Fruit fly (Drosophila melanogaster) whole organism, embryonic: ENCODE measurements around the gene Pino.

Experiments
- Adf1 ChIP-seq: fragments of 200-800 bp; sonication (Bioruptor generic); IDR thresholded peaks from 2 replicates; pipeline ENCODE4 v1.3.6; 2022; ENCODE audit warnings: missing biosample characterization, missing genetic modification characterization
- Asciz ChIP-seq: fragments of 200-800 bp; sonication (Bioruptor generic); optimal IDR thresholded peaks from 2 replicates; lab custom pipeline; 2017; ENCODE audit warnings: missing biosample characterization, mild to moderate bottlenecking, missing genetic modification characterization, missing genetic modification reagents
- CG10543 ChIP-seq: fragments of 200-800 bp; sonication (Bioruptor generic); optimal IDR thresholded peaks from 3 replicates; lab custom pipeline; 2017; ENCODE audit warnings: missing biosample characterization, mild to moderate bottlenecking, missing genetic modification characterization, moderate library complexity
- CG10979 ChIP-seq: fragments of 200-800 bp; sonication (Bioruptor generic); optimal IDR thresholded peaks from 2 replicates; lab custom pipeline; 2018; ENCODE audit warnings: missing biosample characterization, mild to moderate bottlenecking, missing genetic modification characterization, moderate library complexity
- CG12236 ChIP-seq: fragments of 200-800 bp; sonication (Bioruptor generic); optimal IDR thresholded peaks from 2 replicates; lab custom pipeline; 2016; ENCODE audit warnings: missing biosample characterization, missing genetic modification characterization
- CG12391 ChIP-seq: fragments of 200-800 bp; sonication (Bioruptor generic); optimal IDR thresholded peaks from 3 replicates; lab custom pipeline; 2018; ENCODE audit warnings: missing biosample characterization, mild to moderate bottlenecking, missing genetic modification characterization, moderate library complexity
- CG12744 ChIP-seq: fragments of 200-800 bp; sonication (Bioruptor generic); optimal IDR thresholded peaks from 2 replicates; lab custom pipeline; 2016; ENCODE audit warnings: missing biosample characterization, missing genetic modification characterization
- CG12942 ChIP-seq: fragments of 200-800 bp; sonication (Bioruptor generic); optimal IDR thresholded peaks from 3 replicates; lab custom pipeline; 2016; ENCODE audit warnings: missing biosample characterization, missing genetic modification characterization
- CG1602 ChIP-seq: fragments of 200-800 bp; sonication (Bioruptor generic); optimal IDR thresholded peaks from 3 replicates; lab custom pipeline; 2016; ENCODE audit warnings: missing biosample characterization, missing genetic modification characterization
- CG16863 ChIP-seq: fragments of 200-800 bp; sonication (Bioruptor generic); optimal IDR thresholded peaks from 3 replicates; lab custom pipeline; 2016; ENCODE audit warnings: missing biosample characterization, missing genetic modification characterization
- CG1792 ChIP-seq: fragments of 200-800 bp; sonication (Bioruptor generic); optimal IDR thresholded peaks from 2 replicates; lab custom pipeline; 2016; ENCODE audit warnings: missing biosample characterization, missing genetic modification characterization
- CG2129 ChIP-seq: fragments of 200-800 bp; sonication (Bioruptor generic); IDR thresholded peaks from 2 replicates; pipeline ENCODE4 v1.3.6; 2022; ENCODE audit warnings: missing biosample characterization, missing genetic modification characterization; ENCODE audit not compliant: partially characterized antibody
- CG30403 ChIP-seq: fragments of 200-800 bp; sonication (Bioruptor generic); optimal IDR thresholded peaks from 3 replicates; lab custom pipeline; 2016; ENCODE audit warnings: missing biosample characterization, missing genetic modification characterization
- CG3065 ChIP-seq: fragments of 200-800 bp; sonication (Bioruptor generic); optimal IDR thresholded peaks from 2 replicates; lab custom pipeline; 2016; ENCODE audit warnings: missing biosample characterization, missing genetic modification characterization
- CG32772 ChIP-seq: fragments of 200-800 bp; sonication (Bioruptor generic); IDR thresholded peaks from 2 replicates; pipeline ENCODE4 v1.3.6; 2022; ENCODE audit warnings: missing biosample characterization, missing genetic modification characterization
- CG3838 ChIP-seq: fragments of 200-800 bp; sonication (Bioruptor generic); optimal IDR thresholded peaks from 3 replicates; lab custom pipeline; 2016; ENCODE audit warnings: missing biosample characterization, missing genetic modification characterization
- CG4328 ChIP-seq: fragments of 200-800 bp; sonication (Bioruptor generic); optimal IDR thresholded peaks from 3 replicates; lab custom pipeline; 2017; ENCODE audit warnings: missing biosample characterization, missing genetic modification reagents, missing genetic modification characterization
- CG4404 ChIP-seq: fragments of 200-800 bp; sonication (Bioruptor generic); IDR thresholded peaks from 2 replicates; pipeline ENCODE4 v1.3.6; 2022; ENCODE audit warnings: missing biosample characterization, missing genetic modification characterization
- CG6254 ChIP-seq: fragments of 200-800 bp; sonication (Bioruptor generic); optimal IDR thresholded peaks from 3 replicates; lab custom pipeline; 2017; ENCODE audit warnings: mild to moderate bottlenecking, missing biosample characterization, missing genetic modification reagents, missing genetic modification characterization
- CG7357 ChIP-seq: fragments of 200-800 bp; sonication (Bioruptor generic); IDR thresholded peaks from 3 replicates; pipeline ENCODE4 v1.3.6; 2022; ENCODE audit warnings: missing biosample characterization, missing genetic modification characterization
- CG8388 ChIP-seq: fragments of 200-800 bp; sonication (Bioruptor generic); optimal IDR thresholded peaks from 2 replicates; lab custom pipeline; 2019; ENCODE audit warnings: missing biosample characterization, mild to moderate bottlenecking, missing genetic modification characterization, moderate library complexity
- CG8478 ChIP-seq: fragments of >200 bp; optimal IDR thresholded peaks from 2 replicates; lab custom pipeline; 2018
- CG9609 ChIP-seq: fragments of 200-800 bp; sonication (Bioruptor generic); optimal IDR thresholded peaks from 3 replicates; lab custom pipeline; 2016; ENCODE audit warnings: missing biosample characterization, missing genetic modification characterization
- CG9817 ChIP-seq: fragments of 200-800 bp; sonication (Bioruptor generic); optimal IDR thresholded peaks from 2 replicates; lab custom pipeline; 2018; ENCODE audit warnings: missing biosample characterization, mild to moderate bottlenecking, missing genetic modification characterization, moderate library complexity
- CTCF ChIP-seq: fragments of 200-800 bp; sonication (Bioruptor generic); optimal IDR thresholded peaks from 2 replicates; lab custom pipeline; 2017; ENCODE audit warnings: missing biosample characterization, mild to moderate bottlenecking, missing genetic modification characterization, moderate library complexity
- D19A ChIP-seq: fragments of 200-800 bp; optimal IDR thresholded peaks from 3 replicates; lab custom pipeline; 2019; ENCODE audit warnings: missing biosample characterization, mild to moderate bottlenecking, missing genetic modification characterization, moderate library complexity
- Dbx ChIP-seq: fragments of 200-800 bp; sonication (Bioruptor generic); IDR thresholded peaks from 3 replicates; pipeline ENCODE4 v1.3.6; 2022; ENCODE audit warnings: missing biosample characterization, missing genetic modification characterization
- Fer1 ChIP-seq: fragments of 200-800 bp; sonication (Bioruptor generic); optimal IDR thresholded peaks from 2 replicates; lab custom pipeline; 2017; ENCODE audit warnings: missing biosample characterization, mild to moderate bottlenecking, missing genetic modification characterization
- Hmx ChIP-seq: fragments of 200-800 bp; sonication (Bioruptor generic); optimal IDR thresholded peaks from 2 replicates; lab custom pipeline; 2016; ENCODE audit warnings: missing biosample characterization, missing genetic modification characterization
- MTF-1 ChIP-seq: fragments of 200-800 bp; sonication (Bioruptor generic); optimal IDR thresholded peaks from 2 replicates; lab custom pipeline; 2018; ENCODE audit warnings: missing biosample characterization, mild to moderate bottlenecking, missing genetic modification characterization, borderline replicate concordance
- Myb ChIP-seq: fragments of 200-800 bp; sonication (Bioruptor generic); optimal IDR thresholded peaks from 2 replicates; lab custom pipeline; 2016; ENCODE audit warnings: missing biosample characterization, missing genetic modification characterization
- NC2β ChIP-seq: fragments of 200-800 bp; sonication (Bioruptor generic); optimal IDR thresholded peaks from 2 replicates; lab custom pipeline; 2016; ENCODE audit warnings: missing biosample characterization, missing genetic modification characterization
- cas ChIP-seq: fragments of 200-800 bp; sonication (Bioruptor generic); IDR thresholded peaks from 2 replicates; pipeline ENCODE4 v1.3.6; 2022; ENCODE audit warnings: missing biosample characterization, missing genetic modification characterization
- chif ChIP-seq, 2 experiments: fragments of 200-800 bp; sonication (Bioruptor generic); optimal IDR thresholded peaks; 3 replicates each; lab custom pipeline; 2016; ENCODE audit warnings: missing biosample characterization in 2 of 2, missing genetic modification characterization in 2 of 2
- ci ChIP-seq: fragments of 200-800 bp; sonication (Bioruptor generic); IDR thresholded peaks from 3 replicates; pipeline ENCODE4 v1.3.6; 2022; ENCODE audit warnings: missing biosample characterization, missing genetic modification characterization
- crp ChIP-seq, 2 experiments: fragments of 200-800 bp; sonication (Bioruptor generic); optimal IDR thresholded peaks; 2 replicates in 1 of 2; 3 replicates in 1 of 2; lab custom pipeline; 2017; ENCODE audit warnings: missing biosample characterization in 2 of 2, missing genetic modification characterization in 2 of 2, mild to moderate bottlenecking in 1 of 2, moderate library complexity in 1 of 2
- dimm ChIP-seq: fragments of 200-800 bp; sonication (Bioruptor generic); IDR thresholded peaks from 2 replicates; pipeline ENCODE4 v1.3.6; 2022; ENCODE audit warnings: missing biosample characterization, missing genetic modification characterization
- dm ChIP-seq: fragments of 200-800 bp; sonication (Bioruptor generic); optimal IDR thresholded peaks from 3 replicates; lab custom pipeline; 2016; ENCODE audit warnings: missing biosample characterization, missing genetic modification characterization
- grau ChIP-seq: fragments of 200-800 bp; optimal IDR thresholded peaks from 3 replicates; lab custom pipeline; 2019; ENCODE audit warnings: missing biosample characterization, mild to moderate bottlenecking, missing genetic modification characterization, moderate library complexity
- gro ChIP-seq: fragments of 200-800 bp; sonication (Bioruptor generic); optimal IDR thresholded peaks from 2 replicates; lab custom pipeline; 2016; ENCODE audit warnings: missing biosample characterization, missing genetic modification characterization
- ham ChIP-seq: fragments of 200-800 bp; sonication (Bioruptor generic); IDR thresholded peaks from 2 replicates; pipeline ENCODE4 v1.3.6; 2022; ENCODE audit warnings: missing biosample characterization, missing genetic modification characterization
- hth ChIP-seq: fragments of >200 bp; optimal IDR thresholded peaks from 2 replicates; lab custom pipeline; 2017; ENCODE audit warnings: inconsistent platforms
- org-1 ChIP-seq: fragments of 200-800 bp; sonication (Bioruptor generic); optimal IDR thresholded peaks from 2 replicates; lab custom pipeline; 2017; ENCODE audit warnings: missing biosample characterization, missing genetic modification characterization
- pfk ChIP-seq: fragments of 200-800 bp; sonication (Bioruptor generic); optimal IDR thresholded peaks from 2 replicates; lab custom pipeline; 2018; ENCODE audit warnings: missing biosample characterization, mild to moderate bottlenecking, missing genetic modification characterization, moderate library complexity
- row ChIP-seq: fragments of 200-800 bp; sonication (Bioruptor generic); IDR thresholded peaks from 3 replicates; pipeline ENCODE4 v1.3.6; 2022; ENCODE audit warnings: missing biosample characterization, missing genetic modification characterization
- run ChIP-seq: fragments of 200-800 bp; sonication (Bioruptor generic); optimal IDR thresholded peaks from 3 replicates; lab custom pipeline; 2018; ENCODE audit warnings: missing biosample characterization, mild to moderate bottlenecking, missing genetic modification characterization
- schlank ChIP-seq: fragments of 200-800 bp; sonication (Bioruptor generic); optimal IDR thresholded peaks from 2 replicates; lab custom pipeline; 2018; ENCODE audit warnings: missing biosample characterization, mild to moderate bottlenecking, missing genetic modification characterization
- shn ChIP-seq: fragments of 200-800 bp; sonication (Bioruptor generic); optimal IDR thresholded peaks from 3 replicates; lab custom pipeline; 2016; ENCODE audit warnings: missing biosample characterization, missing genetic modification characterization
- so ChIP-seq: fragments of 200-800 bp; sonication (Bioruptor generic); IDR thresholded peaks from 3 replicates; pipeline ENCODE4 v1.3.6; 2022; ENCODE audit warnings: missing biosample characterization, missing genetic modification characterization
- ssp ChIP-seq: fragments of 200-800 bp; sonication (Bioruptor generic); IDR thresholded peaks from 2 replicates; pipeline ENCODE4 v1.3.6; 2022; ENCODE audit warnings: missing biosample characterization, missing genetic modification characterization
- trh ChIP-seq: fragments of 200-800 bp; sonication (Bioruptor generic); optimal IDR thresholded peaks from 2 replicates; lab custom pipeline; 2016; ENCODE audit warnings: missing biosample characterization, missing genetic modification characterization
- ttk ChIP-seq: fragments of 200-800 bp; sonication (Bioruptor generic); IDR thresholded peaks from 2 replicates; pipeline ENCODE4 v2.1.2; 2022; ENCODE audit warnings: missing biosample characterization, missing genetic modification characterization
- zfh2 ChIP-seq: fragments of 200-800 bp; sonication (Bioruptor generic); optimal IDR thresholded peaks from 2 replicates; lab custom pipeline; 2016; ENCODE audit warnings: missing biosample characterization, missing genetic modification characterization

Gene Pino

DNA sequence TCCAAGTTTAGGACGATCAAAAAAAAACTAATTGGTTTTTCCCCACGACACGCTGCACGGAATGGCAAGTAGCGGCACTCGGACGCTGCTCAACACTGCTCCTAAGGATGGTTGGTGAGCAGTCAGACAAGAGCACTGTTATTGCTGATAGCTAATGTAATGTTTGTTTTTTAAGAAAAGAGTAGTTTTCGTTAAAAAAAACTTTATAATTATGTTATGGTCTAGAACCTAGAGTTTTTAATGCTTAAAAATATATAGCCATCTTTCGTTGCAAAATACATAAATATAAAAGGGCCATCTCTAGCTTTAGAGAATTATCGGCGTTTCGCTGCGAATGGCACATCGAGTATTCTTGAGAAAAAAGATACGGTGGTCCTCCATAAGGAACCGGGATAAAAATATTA lies 44.0 kb upstream of the Pino start, which contains the start of the genes Charon and CG4887 (continued):
- peak in 1 of 2 experiments; percentile 52 for TF ChIP-seq crp (GFP tag; optimal IDR thresholded peaks at IDR 0.05; lab: Kevin White, UChicago)
- peak; percentile 84 for TF ChIP-seq CG16863 (GFP tag; lab: Kevin White, UChicago)
- no peak for TF ChIP-seq cas
- no peak for TF ChIP-seq D19A (tag; lab: Kevin White, UChicago)
- TF ChIP-seq CG10979 (tag; lab: Kevin White, UChicago), result peak; percentile 71
- TF ChIP-seq ssp (GFP tag; lab: Robert Waterston, UW), result peak; percentile 71
- TF ChIP-seq CG2129 (GFP tag; lab: Robert Waterston, UW), result peak; percentile 41; the same call in 1 of the 2 replicates
- peak; percentile 86 for TF ChIP-seq Fer1 (GFP tag; lab: Kevin White, UChicago)
- peak; percentile 95 for TF ChIP-seq row (GFP tag; lab: Robert Waterston, UW)
- TF ChIP-seq CG1602 (GFP tag; lab: Kevin White, UChicago), result peak; percentile 83
- TF ChIP-seq CG4404 (GFP tag; lab: Robert Waterston, UW), result peak; percentile 82
- peak; percentile 53 for TF ChIP-seq Hmx (GFP tag; lab: Kevin White, UChicago)
- TF ChIP-seq CG3065 (GFP tag; lab: Kevin White, UChicago), result no peak
- TF ChIP-seq CG6254 (GFP tag; lab: Kevin White, UChicago), result no peak
- peak; percentile 79 for TF ChIP-seq CG4328 (GFP tag; lab: Kevin White, UChicago)
- TF ChIP-seq chif (GFP tag; optimal IDR thresholded peaks at IDR 0.05; lab: Kevin White, UChicago), result peak; percentile 75 to 84
- TF ChIP-seq Dbx (GFP tag; lab: Robert Waterston, UW), result peak; percentile 89
- TF ChIP-seq gro (GFP tag; lab: Kevin White, UChicago), result peak; percentile 83
- TF ChIP-seq trh (GFP tag; lab: Kevin White, UChicago), result peak; percentile 73
- peak; percentile 11; the same call in 1 of the 3 replicates for TF ChIP-seq so
- TF ChIP-seq grau (tag; lab: Kevin White, UChicago), result no peak
- peak; percentile 79 for TF ChIP-seq NC2β (GFP tag; lab: Kevin White, UChicago)
- no peak for TF ChIP-seq CTCF
- TF ChIP-seq CG30403 (GFP tag; lab: Kevin White, UChicago), result peak; percentile 92
- peak; percentile 93 for TF ChIP-seq zfh2 (GFP tag; lab: Kevin White, UChicago)
- peak; percentile 89 for TF ChIP-seq CG9817 (tag; lab: Kevin White, UChicago)
- TF ChIP-seq CG32772 (GFP tag; lab: Robert Waterston, UW), result peak; percentile 89
- TF ChIP-seq Adf1 (GFP tag; lab: Robert Waterston, UW), result peak; percentile 43; the same call in 1 of the 2 replicates
- TF ChIP-seq pfk (GFP tag; lab: Kevin White, UChicago), result peak; percentile 22
- TF ChIP-seq MTF-1, result no peak
- TF ChIP-seq CG12744 (GFP tag; lab: Kevin White, UChicago), result peak; percentile 83
- peak; percentile 71 for TF ChIP-seq CG12942 (GFP tag; lab: Kevin White, UChicago)
- peak; percentile 46 for TF ChIP-seq schlank (tag; lab: Kevin White, UChicago)
- TF ChIP-seq CG3838 (GFP tag; lab: Kevin White, UChicago), result peak; percentile 63
- peak; percentile 85 for TF ChIP-seq shn (GFP tag; lab: Kevin White, UChicago)
- TF ChIP-seq Myb (GFP tag; lab: Kevin White, UChicago), result peak; percentile 83
- TF ChIP-seq CG12391 (tag; lab: Kevin White, UChicago), result peak; percentile 88
- TF ChIP-seq CG1792, result peak; percentile 72
- TF ChIP-seq ttk (GFP tag; lab: Robert Waterston, UW), result peak; percentile 74
- peak; percentile 51 for TF ChIP-seq org-1
- TF ChIP-seq CG7357 (GFP tag; lab: Robert Waterston, UW), result peak; percentile 57; the same call in 2 of the 3 replicates
- TF ChIP-seq run (tag; lab: Kevin White, UChicago), result no peak
- TF ChIP-seq CG12236 (GFP tag; lab: Kevin White, UChicago), result peak; percentile 40
- peak; percentile 76 for TF ChIP-seq ci (GFP tag; lab: Robert Waterston, UW)
- no peak for TF ChIP-seq CG8478
- no peak for TF ChIP-seq Asciz
- TF ChIP-seq CG10543 (GFP tag; lab: Kevin White, UChicago), result peak; percentile 88
- peak; percentile 71 for TF ChIP-seq CG8388
- TF ChIP-seq dimm (GFP tag; lab: Robert Waterston, UW), result 0 out of 2 replicates have a peak, but pooled peaks have one; percentile 35
- TF ChIP-seq CG9609 (GFP tag; lab: Kevin White, UChicago), result peak; percentile 84
- no peak for TF ChIP-seq ham (GFP tag; lab: Robert Waterston, UW)
- TF ChIP-seq hth, result no peak
- TF ChIP-seq dm (GFP tag; lab: Kevin White, UChicago), result peak; percentile 87
